Fruit fly (Drosophila melanogaster) whole organism, embryonic: ENCODE measurements around the gene CG15429.
A peak's percentile ranks its signal among the peaks of the same experiment; 100 is the strongest.

ENCODE experiments used
- Atf3 ChIP-seq: fragments of 200-800 bp; sonication (Bioruptor generic); optimal IDR thresholded peaks from 3 replicates; lab custom pipeline; 2016; ENCODE audit warnings: missing biosample characterization, missing genetic modification characterization
- Bdp1 ChIP-seq: fragments of 200-800 bp; sonication (Bioruptor generic); optimal IDR thresholded peaks from 3 replicates; lab custom pipeline; 2016; ENCODE audit warnings: missing biosample characterization, missing genetic modification characterization
- CG11093 ChIP-seq: fragments of 200-800 bp; sonication (Bioruptor generic); IDR thresholded peaks from 3 replicates; pipeline ENCODE4 v1.3.6; 2022; ENCODE audit warnings: missing biosample characterization, missing genetic modification characterization
- CG11456 ChIP-seq: fragments of 200-800 bp; sonication (Bioruptor generic); IDR thresholded peaks from 3 replicates; pipeline ENCODE4 v1.3.6; 2022; ENCODE audit warnings: missing biosample characterization, missing genetic modification characterization
- CG11696 ChIP-seq: fragments of 200-800 bp; sonication (Bioruptor generic); IDR thresholded peaks from 2 replicates; pipeline ENCODE4 v1.3.6; 2022; ENCODE audit warnings: missing biosample characterization, missing genetic modification characterization
- CG11723 ChIP-seq: fragments of 200-800 bp; sonication (Bioruptor generic); optimal IDR thresholded peaks from 2 replicates; lab custom pipeline; 2017; ENCODE audit warnings: missing biosample characterization, mild to moderate bottlenecking, missing genetic modification characterization
- CG12219 ChIP-seq: fragments of 200-800 bp; sonication (Bioruptor generic); optimal IDR thresholded peaks from 3 replicates; lab custom pipeline; 2018; ENCODE audit warnings: missing biosample characterization, mild to moderate bottlenecking, missing genetic modification characterization
- CG12236 ChIP-seq: fragments of 200-800 bp; sonication (Bioruptor generic); optimal IDR thresholded peaks from 2 replicates; lab custom pipeline; 2016; ENCODE audit warnings: missing biosample characterization, missing genetic modification characterization
- CG12391 ChIP-seq: fragments of 200-800 bp; sonication (Bioruptor generic); optimal IDR thresholded peaks from 3 replicates; lab custom pipeline; 2018; ENCODE audit warnings: missing biosample characterization, mild to moderate bottlenecking, missing genetic modification characterization, moderate library complexity
- CG13296 ChIP-seq: fragments of 200-800 bp; sonication (Bioruptor generic); optimal IDR thresholded peaks from 3 replicates; lab custom pipeline; 2018; ENCODE audit warnings: missing biosample characterization, mild to moderate bottlenecking, missing genetic modification characterization
- CG13624 ChIP-seq: fragments of 200-800 bp; sonication (Bioruptor generic); optimal IDR thresholded peaks from 2 replicates; lab custom pipeline; 2016; ENCODE audit warnings: missing biosample characterization, missing genetic modification characterization
- CG15479 ChIP-seq: fragments of 200-800 bp; sonication (Bioruptor generic); optimal IDR thresholded peaks from 3 replicates; lab custom pipeline; 2019; ENCODE audit warnings: missing biosample characterization, mild to moderate bottlenecking, missing genetic modification characterization, moderate library complexity
- CG17359 ChIP-seq: fragments of 200-800 bp; sonication (Bioruptor generic); optimal IDR thresholded peaks from 3 replicates; lab custom pipeline; 2018; ENCODE audit warnings: missing biosample characterization, mild to moderate bottlenecking, missing genetic modification characterization, moderate library complexity
- CG2875 ChIP-seq: fragments of 200-800 bp; sonication (Bioruptor generic); optimal IDR thresholded peaks from 2 replicates; lab custom pipeline; 2017; ENCODE audit warnings: missing biosample characterization, mild to moderate bottlenecking, missing genetic modification characterization, missing genetic modification reagents
- CG30403 ChIP-seq: fragments of 200-800 bp; sonication (Bioruptor generic); optimal IDR thresholded peaks from 3 replicates; lab custom pipeline; 2016; ENCODE audit warnings: missing biosample characterization, missing genetic modification characterization
- CG4360 ChIP-seq: fragments of 200-800 bp; sonication (Bioruptor generic); IDR thresholded peaks from 2 replicates; pipeline ENCODE4 v1.3.6; 2022; ENCODE audit warnings: missing biosample characterization, missing genetic modification characterization
- CG4730 ChIP-seq: fragments of 200-800 bp; sonication (Bioruptor generic); IDR thresholded peaks from 2 replicates; pipeline ENCODE4 v1.3.6; 2022; ENCODE audit warnings: missing biosample characterization, missing genetic modification characterization
- CG5953 ChIP-seq: fragments of 200-800 bp; sonication (Bioruptor generic); IDR thresholded peaks from 2 replicates; pipeline ENCODE4 v1.3.6; 2022; ENCODE audit warnings: missing biosample characterization, missing genetic modification characterization
- CG6175 ChIP-seq: fragments of 200-800 bp; sonication (Bioruptor generic); IDR thresholded peaks from 3 replicates; pipeline ENCODE4 v1.3.6; 2022; ENCODE audit warnings: missing biosample characterization, missing genetic modification characterization
- CG6272 ChIP-seq: fragments of 200-800 bp; sonication (Bioruptor generic); IDR thresholded peaks from 2 replicates; pipeline ENCODE4 v1.3.6; 2022; ENCODE audit warnings: missing biosample characterization, missing genetic modification characterization
- CG6765 ChIP-seq: fragments of 200-800 bp; sonication (Bioruptor generic); optimal IDR thresholded peaks from 3 replicates; lab custom pipeline; 2017; ENCODE audit warnings: missing biosample characterization, mild to moderate bottlenecking, missing genetic modification characterization
- CG7839 ChIP-seq: fragments of 200-800 bp; sonication (Bioruptor generic); optimal IDR thresholded peaks from 3 replicates; lab custom pipeline; 2018; ENCODE audit warnings: missing biosample characterization, mild to moderate bottlenecking, missing genetic modification characterization, moderate library complexity
- CG9437 ChIP-seq: fragments of 200-800 bp; sonication (Bioruptor generic); optimal IDR thresholded peaks from 2 replicates; lab custom pipeline; 2018; ENCODE audit warnings: missing biosample characterization, mild to moderate bottlenecking, missing genetic modification characterization
- CG9727 ChIP-seq: fragments of 200-800 bp; sonication (Bioruptor generic); optimal IDR thresholded peaks from 3 replicates; lab custom pipeline; 2017; ENCODE audit warnings: missing biosample characterization, mild to moderate bottlenecking, missing genetic modification characterization
- CG9817 ChIP-seq: fragments of 200-800 bp; sonication (Bioruptor generic); optimal IDR thresholded peaks from 2 replicates; lab custom pipeline; 2018; ENCODE audit warnings: missing biosample characterization, mild to moderate bottlenecking, missing genetic modification characterization, moderate library complexity
- Fer1 ChIP-seq: fragments of 200-800 bp; sonication (Bioruptor generic); optimal IDR thresholded peaks from 2 replicates; lab custom pipeline; 2017; ENCODE audit warnings: missing biosample characterization, mild to moderate bottlenecking, missing genetic modification characterization
- HmgZ ChIP-seq: fragments of 200-800 bp; sonication (Bioruptor generic); optimal IDR thresholded peaks from 2 replicates; lab custom pipeline; 2018; ENCODE audit warnings: missing biosample characterization, mild to moderate bottlenecking, missing genetic modification characterization
- Scr ChIP-seq: fragments of 200-800 bp; sonication (Bioruptor generic); IDR thresholded peaks from 2 replicates; pipeline ENCODE4 v1.3.6; 2022; ENCODE audit warnings: missing biosample characterization, missing genetic modification characterization; ENCODE audit not compliant: partially characterized antibody
- Side ChIP-seq: fragments of 200-800 bp; sonication (Bioruptor generic); optimal IDR thresholded peaks from 2 replicates; lab custom pipeline; 2016; ENCODE audit warnings: missing biosample characterization, missing genetic modification characterization
- Vsx1 ChIP-seq: fragments of 200-800 bp; sonication (Bioruptor generic); optimal IDR thresholded peaks from 2 replicates; lab custom pipeline; 2017; ENCODE audit warnings: missing biosample characterization, mild to moderate bottlenecking, missing genetic modification characterization, missing genetic modification reagents
- abd-A ChIP-seq: fragments of 200-800 bp; sonication (Bioruptor generic); optimal IDR thresholded peaks from 3 replicates; lab custom pipeline; 2019; ENCODE audit warnings: missing biosample characterization, mild to moderate bottlenecking, missing genetic modification characterization, moderate library complexity
- amos ChIP-seq: fragments of 200-800 bp; sonication (Bioruptor generic); IDR thresholded peaks from 2 replicates; pipeline ENCODE4 v1.3.6; 2022; ENCODE audit warnings: missing biosample characterization, missing genetic modification characterization; ENCODE audit not compliant: partially characterized antibody
- cato ChIP-seq: fragments of 200-800 bp; sonication (Bioruptor generic); optimal IDR thresholded peaks from 2 replicates; lab custom pipeline; 2016; ENCODE audit warnings: missing biosample characterization, missing genetic modification characterization, borderline replicate concordance
- chinmo ChIP-seq: fragments of 200-800 bp; sonication (Bioruptor generic); IDR thresholded peaks from 4 replicates; pipeline ENCODE4 v1.3.6; 2022; ENCODE audit warnings: missing biosample characterization, missing genetic modification characterization; ENCODE audit not compliant: partially characterized antibody
- ci ChIP-seq: fragments of 200-800 bp; sonication (Bioruptor generic); IDR thresholded peaks from 3 replicates; pipeline ENCODE4 v1.3.6; 2022; ENCODE audit warnings: missing biosample characterization, missing genetic modification characterization
- danr ChIP-seq: fragments of 200-800 bp; sonication (Bioruptor generic); IDR thresholded peaks from 2 replicates; pipeline ENCODE4 v1.3.6; 2022; ENCODE audit warnings: missing biosample characterization, missing genetic modification characterization
- dm ChIP-seq: fragments of 200-800 bp; sonication (Bioruptor generic); optimal IDR thresholded peaks from 3 replicates; lab custom pipeline; 2016; ENCODE audit warnings: missing biosample characterization, missing genetic modification characterization
- dmrt11E ChIP-seq: fragments of 200-800 bp; sonication (Bioruptor generic); optimal IDR thresholded peaks from 3 replicates; lab custom pipeline; 2018; ENCODE audit warnings: missing biosample characterization, mild to moderate bottlenecking, missing genetic modification characterization, moderate library complexity
- dpn ChIP-seq, 2 experiments: fragments of 200-800 bp; sonication (Bioruptor generic); optimal IDR thresholded peaks; 3 replicates each; lab custom pipeline; 2016; ENCODE audit warnings: missing biosample characterization in 2 of 2, missing genetic modification characterization in 2 of 2
- hb ChIP-seq: fragments of 200-800 bp; sonication (Bioruptor generic); IDR thresholded peaks from 3 replicates; pipeline ENCODE4 v1.3.6; 2022; ENCODE audit warnings: missing biosample characterization, missing genetic modification characterization; ENCODE audit not compliant: partially characterized antibody
- hbn ChIP-seq: fragments of 200-800 bp; sonication (Bioruptor generic); IDR thresholded peaks from 2 replicates; pipeline ENCODE4 v1.3.6; 2022; ENCODE audit warnings: missing biosample characterization, missing genetic modification characterization; ENCODE audit not compliant: partially characterized antibody
- inv ChIP-seq: fragments of 200-800 bp; sonication (Bioruptor generic); IDR thresholded peaks from 2 replicates; pipeline ENCODE4 v1.3.6; 2022; ENCODE audit warnings: missing biosample characterization, missing genetic modification characterization; ENCODE audit not compliant: partially characterized antibody
- jumu ChIP-seq: fragments of 200-800 bp; sonication (Bioruptor generic); optimal IDR thresholded peaks from 3 replicates; lab custom pipeline; 2016; ENCODE audit warnings: missing biosample characterization, missing genetic modification characterization
- maf-S ChIP-seq: fragments of 200-800 bp; sonication (Bioruptor generic); optimal IDR thresholded peaks from 2 replicates; lab custom pipeline; 2016; ENCODE audit warnings: missing biosample characterization, missing genetic modification characterization
- phol ChIP-seq: fragments of 200-800 bp; sonication (Bioruptor generic); optimal IDR thresholded peaks from 3 replicates; lab custom pipeline; 2018; ENCODE audit warnings: missing biosample characterization, mild to moderate bottlenecking, missing genetic modification characterization, moderate library complexity
- pum ChIP-seq: fragments of 200-800 bp; sonication (Bioruptor generic); optimal IDR thresholded peaks from 2 replicates; lab custom pipeline; 2016; ENCODE audit warnings: missing biosample characterization, missing genetic modification characterization
- sc ChIP-seq, 3 experiments: fragments of >200 bp in 2 of 3; fragments of 200-800 bp in 1 of 3; sonication (Bioruptor generic) in 1 of 3; optimal IDR thresholded peaks; 2 replicates in 2 of 3; 3 replicates in 1 of 3; lab custom pipeline; 2017; ENCODE audit warnings: mild to moderate bottlenecking in 1 of 3, missing biosample characterization in 1 of 3, missing genetic modification characterization in 1 of 3, missing genetic modification reagents in 1 of 3
- tio ChIP-seq: fragments of 200-800 bp; sonication (Bioruptor generic); optimal IDR thresholded peaks from 2 replicates; lab custom pipeline; 2017; ENCODE audit warnings: missing biosample characterization, missing genetic modification characterization, inconsistent platforms
- wor ChIP-seq: fragments of 200-800 bp; sonication (Bioruptor generic); IDR thresholded peaks from 2 replicates; pipeline ENCODE4 v1.3.6; 2022; ENCODE audit warnings: missing biosample characterization, missing genetic modification characterization

Gene CG15429

dm6 chr2L:4393842-4394421, 41.2 kb downstream of the CG15429 start, which contains the start of gene CG3652 (continued):
- TF ChIP-seq dpn (GFP tag; optimal IDR thresholded peaks at IDR 0.05; lab: Kevin White, UChicago) (peak; percentile 4 to 48), dmrt11E (tag; lab: Kevin White, UChicago) (peak; percentile 23), CG9437 (GFP tag; lab: Kevin White, UChicago) (peak; percentile 42), CG11696 (GFP tag; lab: Robert Waterston, UW) (no peak), Scr (peak; percentile 60), tio (GFP tag; lab: Kevin White, UChicago) (no peak), sc (optimal IDR thresholded peaks at IDR 0.05; lab: Kevin White, UChicago) (no peak), sc (GFP tag; optimal IDR thresholded peaks at IDR 0.05; lab: Kevin White, UChicago) (no peak), CG11093 (GFP tag; lab: Robert Waterston, UW) (no peak), CG5953 (no peak), wor (no peak), inv (GFP tag; lab: Robert Waterston, UW) (peak; percentile 38; the same call in 1 of the 2 replicates), CG11456 (no peak), CG7839 (no peak), phol (tag; lab: Kevin White, UChicago) (peak; percentile 64), CG4730 (no peak), CG9727 (GFP tag; lab: Kevin White, UChicago) (no peak), CG6765 (GFP tag; lab: Kevin White, UChicago) (no peak), CG12391 (tag; lab: Kevin White, UChicago) (peak; percentile 48), ci (no peak), CG4360 (no peak), CG15479 (no peak), abd-A (tag; lab: Kevin White, UChicago) (no peak), Vsx1 (GFP tag; lab: Kevin White, UChicago) (no peak), CG6175 (no peak), maf-S (GFP tag; lab: Kevin White, UChicago) (peak; percentile 20), pum (GFP tag; lab: Kevin White, UChicago) (peak; percentile 35), CG12236 (GFP tag; lab: Kevin White, UChicago) (no peak), Atf3 (GFP tag; lab: Kevin White, UChicago) (peak; percentile 26), amos (GFP tag; lab: Robert Waterston, UW) (peak; percentile 43), CG13624 (GFP tag; lab: Kevin White, UChicago) (no peak), dm (GFP tag; lab: Kevin White, UChicago) (peak; percentile 2), chinmo (0 out of 4 replicates have a peak, but pooled peaks have one; percentile 21), Fer1 (GFP tag; lab: Kevin White, UChicago) (no peak), danr (GFP tag; lab: Robert Waterston, UW) (no peak), HmgZ (tag; lab: Kevin White, UChicago) (no peak), hb (no peak), CG12219 (GFP tag; lab: Kevin White, UChicago) (no peak), CG9817 (tag; lab: Kevin White, UChicago) (no peak), Side (GFP tag; lab: Kevin White, UChicago) (peak; percentile 35), CG13296 (GFP tag; lab: Kevin White, UChicago) (no peak), CG2875 (no peak), Bdp1 (no peak), cato (GFP tag; lab: Kevin White, UChicago) (no peak), hbn (GFP tag; lab: Robert Waterston, UW) (no peak), CG6272 (GFP tag; lab: Robert Waterston, UW) (no peak), CG11723 (no peak), CG17359 (no peak), jumu (peak; percentile 30), CG30403 (GFP tag; lab: Kevin White, UChicago) (peak; percentile 52)
